Worm (Caenorhabditis elegans) whole organism, L4 larva: ENCODE measurements around the gene C02G6.2.
A peak's percentile ranks its signal among the peaks of the same experiment; 100 is the strongest.

Experiments
- D1046.2 ChIP-seq: fragments of 200-800 bp; sonication (Bioruptor generic); IDR thresholded peaks from 2 replicates; pipeline ENCODE4 v1.3.6; 2022; ENCODE audit warnings: missing genetic modification characterization, missing compliant biosample characterization
- F37D6.2 ChIP-seq: sonication (generic microtip); optimal IDR thresholded peaks from 2 replicates; lab custom pipeline; 2016; ENCODE audit warnings: mild to moderate bottlenecking, missing genetic modification characterization, missing compliant biosample characterization
- R02D3.7 ChIP-seq: fragments of 150-350 bp; sonication (generic microtip); optimal IDR thresholded peaks from 3 replicates; lab custom pipeline; 2014; ENCODE audit warnings: missing biosample characterization, missing genetic modification characterization
- Y105C5A.15 ChIP-seq: fragments of 200-800 bp; sonication (Bioruptor generic); IDR thresholded peaks from 2 replicates; pipeline ENCODE4 v1.3.6; 2022; ENCODE audit warnings: missing genetic modification characterization, missing compliant biosample characterization
- Y48G9A.11 ChIP-seq: fragments of 200-800 bp; sonication (Bioruptor generic); IDR thresholded peaks from 2 replicates; pipeline ENCODE4 v1.3.6; 2022; ENCODE audit warnings: missing genetic modification reagents, missing genetic modification characterization, missing compliant biosample characterization
- ZK337.2 ChIP-seq: fragments of 200-800 bp; sonication (Bioruptor generic); IDR thresholded peaks from 2 replicates; pipeline ENCODE4 v1.3.6; 2022; ENCODE audit warnings: missing genetic modification reagents, missing genetic modification characterization, missing compliant biosample characterization
- aha-1 ChIP-seq: fragments of 150-350 bp; peaks from one replicate; lab custom pipeline; 2014; ENCODE audit warnings: missing biosample characterization, missing genetic modification characterization
- arid-1 ChIP-seq: fragments of 200-800 bp; sonication (Bioruptor generic); conservative IDR thresholded peaks from 2 replicates; pipeline ENCODE4 v1.3.6; 2022; ENCODE audit warnings: missing genetic modification reagents, missing genetic modification characterization, missing compliant biosample characterization
- ceh-44 ChIP-seq: fragments of 200-800 bp; sonication (Bioruptor generic); IDR thresholded peaks from 2 replicates; pipeline ENCODE4 v1.3.6; 2022; ENCODE audit warnings: missing genetic modification reagents, missing genetic modification characterization, missing compliant biosample characterization
- ceh-62 ChIP-seq: sonication (generic microtip); optimal IDR thresholded peaks from 2 replicates; lab custom pipeline; 2017; ENCODE audit warnings: missing biosample characterization, missing genetic modification characterization
- cey-2 ChIP-seq: sonication (generic microtip); optimal IDR thresholded peaks from 3 replicates; lab custom pipeline; 2017; ENCODE audit warnings: missing genetic modification characterization, mild to moderate bottlenecking, missing compliant biosample characterization, antibody characterized with exemption, borderline replicate concordance; ENCODE audit not compliant: insufficient read depth
- daf-12 ChIP-seq: fragments of 150-350 bp; optimal IDR thresholded peaks from 2 replicates; lab custom pipeline; 2014; ENCODE audit warnings: missing biosample characterization, missing genetic modification reagents, missing genetic modification characterization
- dmd-6 ChIP-seq: fragments of 200-800 bp; sonication (Bioruptor generic); IDR thresholded peaks from 2 replicates; pipeline ENCODE4 v1.3.6; 2022; ENCODE audit warnings: missing genetic modification reagents, missing genetic modification characterization, missing compliant biosample characterization
- dmd-9 ChIP-seq: fragments of 200-800 bp; sonication (Bioruptor generic); IDR thresholded peaks from 2 replicates; pipeline ENCODE4 v1.3.6; 2022; ENCODE audit warnings: missing genetic modification reagents, missing genetic modification characterization, missing compliant biosample characterization
- egl-27 ChIP-seq: sonication (generic microtip); optimal IDR thresholded peaks from 3 replicates; lab custom pipeline; 2017; ENCODE audit warnings: missing biosample characterization, missing genetic modification reagents, missing genetic modification characterization
- egl-43 ChIP-seq: fragments of 200-800 bp; sonication (Bioruptor generic); IDR thresholded peaks from 2 replicates; pipeline ENCODE4 v1.3.6; 2022; ENCODE audit warnings: missing genetic modification reagents, missing genetic modification characterization, missing compliant biosample characterization
- gei-8 ChIP-seq: fragments of 200-800 bp; sonication (Bioruptor generic); optimal IDR thresholded peaks from 2 replicates; lab custom pipeline; 2018; ENCODE audit warnings: mild to moderate bottlenecking, missing genetic modification characterization, missing compliant biosample characterization
- hlh-11 ChIP-seq: fragments of 200-800 bp; sonication (Bioruptor generic); optimal IDR thresholded peaks from 2 replicates; lab custom pipeline; 2018; ENCODE audit warnings: mild to moderate bottlenecking, missing genetic modification characterization, missing compliant biosample characterization
- hmg-1.1 ChIP-seq: fragments of 200-800 bp; sonication (Bioruptor generic); IDR thresholded peaks from 2 replicates; pipeline ENCODE4 v1.3.6; 2022; ENCODE audit warnings: missing genetic modification reagents, missing genetic modification characterization, missing compliant biosample characterization
- lim-7 ChIP-seq: fragments of 200-800 bp; sonication (Bioruptor generic); IDR thresholded peaks from 2 replicates; pipeline ENCODE4 v1.3.6; 2022; ENCODE audit warnings: missing genetic modification characterization, missing compliant biosample characterization
- lin-1 ChIP-seq: fragments of 200-800 bp; sonication (Bioruptor generic); IDR thresholded peaks from 2 replicates; pipeline ENCODE4 v1.3.6; 2022; ENCODE audit warnings: missing genetic modification reagents, missing genetic modification characterization, missing compliant biosample characterization
- lin-13 ChIP-seq: fragments of 150-350 bp; optimal IDR thresholded peaks from 2 replicates; lab custom pipeline; 2014; ENCODE audit warnings: missing biosample characterization, missing genetic modification reagents, missing genetic modification characterization
- lin-15B ChIP-seq: fragments of 150-350 bp; sonication (generic microtip); optimal IDR thresholded peaks from 3 replicates; lab custom pipeline; 2014; ENCODE audit warnings: missing biosample characterization, missing genetic modification characterization
- lin-29 ChIP-seq: fragments of 200-800 bp; sonication (Bioruptor generic); IDR thresholded peaks from 2 replicates; pipeline ENCODE4 v1.3.6; 2022; ENCODE audit warnings: missing genetic modification reagents, missing genetic modification characterization, missing compliant biosample characterization
- lir-3 ChIP-seq: sonication (generic microtip); optimal IDR thresholded peaks from 2 replicates; lab custom pipeline; 2016; ENCODE audit warnings: mild to moderate bottlenecking, missing genetic modification characterization, missing compliant biosample characterization
- madf-5 ChIP-seq, 2 experiments: fragments of 200-800 bp; sonication (Bioruptor generic); IDR thresholded peaks; 2 replicates each; pipeline ENCODE4 v1.3.6; 2022; ENCODE audit warnings: missing compliant biosample characterization in 2 of 2, missing genetic modification characterization in 2 of 2
- madf-9 ChIP-seq: fragments of 200-800 bp; sonication (Bioruptor generic); conservative IDR thresholded peaks from 2 replicates; pipeline ENCODE4 v1.3.6; 2022; ENCODE audit warnings: missing genetic modification reagents, missing genetic modification characterization, missing compliant biosample characterization
- mdt-29 ChIP-seq: fragments of 200-800 bp; sonication (Bioruptor generic); IDR thresholded peaks from 2 replicates; pipeline ENCODE4 v1.3.6; 2022; ENCODE audit warnings: missing genetic modification reagents, missing genetic modification characterization, missing compliant biosample characterization
- mep-1 ChIP-seq: fragments of 150-350 bp; sonication (generic microtip); optimal IDR thresholded peaks from 3 replicates; lab custom pipeline; 2014; ENCODE audit warnings: missing biosample characterization, missing genetic modification characterization
- mes-2 ChIP-seq: sonication (generic microtip); optimal IDR thresholded peaks from 2 replicates; lab custom pipeline; 2016; ENCODE audit warnings: missing genotype, mild to moderate bottlenecking, missing genetic modification characterization, missing compliant biosample characterization; ENCODE audit not compliant: poor library complexity, severe bottlenecking
- mxl-2 ChIP-seq: fragments of 200-800 bp; sonication (Bioruptor generic); conservative IDR thresholded peaks from 2 replicates; pipeline ENCODE4 v1.3.6; 2022; ENCODE audit warnings: missing genetic modification reagents, missing genetic modification characterization, missing compliant biosample characterization
- nhr-10 ChIP-seq: fragments of 150-350 bp; optimal IDR thresholded peaks from 2 replicates; lab custom pipeline; 2014; ENCODE audit warnings: missing biosample characterization, missing genetic modification characterization
- nhr-11 ChIP-seq: fragments of 150-350 bp; optimal IDR thresholded peaks from 2 replicates; lab custom pipeline; 2014; ENCODE audit warnings: missing biosample characterization, missing genetic modification characterization
- nhr-6 ChIP-seq: fragments of 150-350 bp; optimal IDR thresholded peaks from 2 replicates; lab custom pipeline; 2014; ENCODE audit warnings: missing biosample characterization, missing genetic modification characterization
- pha-4 ChIP-seq, 2 experiments: fragments of 150-350 bp in 1 of 2; fragments of 200-800 bp in 1 of 2; sonication (Bioruptor generic) in 1 of 2; IDR thresholded peaks in 1 of 2; optimal IDR thresholded peaks in 1 of 2; 2 replicates each; pipeline versions ENCODE4 v1.3.6 to Lab custom; 2014 to 2022; ENCODE audit warnings: missing genetic modification characterization in 2 of 2, missing genetic modification reagents in 2 of 2, missing biosample characterization in 1 of 2, missing compliant biosample characterization in 1 of 2
- pqm-1 ChIP-seq: sonication (generic microtip); optimal IDR thresholded peaks from 2 replicates; lab custom pipeline; 2017; ENCODE audit warnings: missing biosample characterization, missing genetic modification characterization
- snpc-1.2 ChIP-seq: fragments of 200-800 bp; sonication (Bioruptor generic); IDR thresholded peaks from 2 replicates; pipeline ENCODE4 v1.3.6; 2022; ENCODE audit warnings: missing genetic modification reagents, missing genetic modification characterization, missing compliant biosample characterization
- spr-1 ChIP-seq: sonication (generic microtip); optimal IDR thresholded peaks from 2 replicates; lab custom pipeline; 2016; ENCODE audit warnings: mild to moderate bottlenecking, missing genetic modification characterization, missing compliant biosample characterization
- spr-3 ChIP-seq: fragments of 200-800 bp; sonication (Bioruptor generic); optimal IDR thresholded peaks from 2 replicates; lab custom pipeline; 2018; ENCODE audit warnings: mild to moderate bottlenecking, missing genetic modification characterization, missing compliant biosample characterization
- tag-97 ChIP-seq: fragments of 200-800 bp; sonication (Bioruptor generic); IDR thresholded peaks from 2 replicates; pipeline ENCODE4 v1.3.6; 2022; ENCODE audit warnings: missing genetic modification characterization, missing compliant biosample characterization
- tra-1 ChIP-seq: fragments of 200-800 bp; sonication (Bioruptor generic); IDR thresholded peaks from 2 replicates; pipeline ENCODE4 v1.3.6; 2022; ENCODE audit warnings: missing genetic modification reagents, missing genetic modification characterization, missing compliant biosample characterization
- unc-62 ChIP-seq, 3 experiments: fragments of 150-350 bp in 1 of 3; sonication (generic microtip); optimal IDR thresholded peaks in 2 of 3; peaks in 1 of 3; 1 replicate in 1 of 3; 2 replicates in 2 of 3; lab custom pipeline; 2014 to 2017; ENCODE audit warnings: missing biosample characterization in 3 of 3, missing genetic modification characterization in 3 of 3, missing genetic modification reagents in 3 of 3, missing genotype in 1 of 3
- zfp-2 ChIP-seq: sonication (generic microtip); optimal IDR thresholded peaks from 2 replicates; lab custom pipeline; 2016; ENCODE audit warnings: mild to moderate bottlenecking, missing genetic modification characterization, missing compliant biosample characterization
- zfp-3 ChIP-seq: fragments of 200-800 bp; sonication (Bioruptor generic); conservative IDR thresholded peaks from 2 replicates; pipeline ENCODE4 v1.3.6; 2022; ENCODE audit warnings: missing genetic modification reagents, missing genetic modification characterization, missing compliant biosample characterization

The C02G6.2 gene

ce11 chrV:5832799-5833198 lies 39.1 kb upstream of the C02G6.2 start (continued):
- TF ChIP-seq tra-1 (GFP tag; lab: Robert Waterston, UW) (peak; percentile 19; the same call in 1 of the 2 replicates), zfp-2 (tag; lab: Kevin White, UChicago) (no peak), aha-1 (tag; lab: Kevin White, UChicago) (peak; percentile 99), hlh-11 (peak; percentile 78), cey-2 (tag; lab: Kevin White, UChicago) (peak; percentile 77), dmd-6 (GFP tag; lab: Robert Waterston, UW) (peak; percentile 20; the same call in 1 of the 2 replicates), R02D3.7 (tag; lab: Kevin White, UChicago) (no peak), lin-1 (GFP tag; lab: Robert Waterston, UW) (no peak), spr-1 (tag; lab: Kevin White, UChicago) (no peak)

- TF ChIP-seq pqm-1 (tag; lab: Kevin White, UChicago) (no peak), madf-9 (no peak), egl-27 (no peak), ceh-62 (tag; lab: Kevin White, UChicago) (no peak), ceh-44 (no peak), D1046.2 (GFP tag; lab: Robert Waterston, UW) (no peak), nhr-6 (no peak), unc-62 (GFP tag; optimal IDR thresholded peaks at IDR 0.05 in 1 of 2; lab: Kevin White, UChicago) (no peak), unc-62 (tag; optimal IDR thresholded peaks at IDR 0.05; lab: Kevin White, UChicago) (no peak), hmg-1.1 (GFP tag; lab: Robert Waterston, UW) (no peak), daf-12 (tag; lab: Kevin White, UChicago) (no peak), tra-1 (GFP tag; lab: Robert Waterston, UW) (no peak), arid-1 (no peak), aha-1 (tag; lab: Kevin White, UChicago) (no peak), lin-1 (GFP tag; lab: Robert Waterston, UW) (no peak), mxl-2 (GFP tag; lab: Robert Waterston, UW) (no peak), mes-2 (tag; lab: Kevin White, UChicago) (no peak), R02D3.7 (tag; lab: Kevin White, UChicago) (no peak)
These were observed 38.3 kb upstream of the C02G6.2 start, which contains the start of gene srh-76 for ce11 chrV:5833531-5833930. TSS of gene srh-76 (plus strand) at chrV:5833831.

ce11 chrV:5835397-5835796 lies 36.5 kb upstream of the C02G6.2 start:
- TF ChIP-seq mep-1 (no peak), F37D6.2 (tag; lab: Kevin White, UChicago) (no peak), nhr-10 (no peak), snpc-1.2 (no peak), lin-13 (GFP tag; lab: Kevin White, UChicago) (peak; percentile 23), lir-3 (no peak), ceh-44 (no peak), zfp-3 (GFP tag; lab: Robert Waterston, UW) (peak; percentile 93), madf-5 (GFP tag; IDR thresholded peaks at IDR 0.05; lab: Robert Waterston, UW) (0 out of 4 replicates have a peak, but pooled peaks of 1 of the 2 experiments have one; percentile 1)

- TF ChIP-seq lim-7 (GFP tag; lab: Robert Waterston, UW) (no peak), mes-2 (tag; lab: Kevin White, UChicago) (no peak), mdt-29 (GFP tag; lab: Robert Waterston, UW) (0 out of 2 replicates have a peak, but pooled peaks have one; percentile 5), ZK337.2 (no peak), madf-5 (GFP tag; IDR thresholded peaks at IDR 0.05; lab: Robert Waterston, UW) (peak in 1 of 2 experiments; percentile 50; a peak in 1 of 4 replicates), tag-97 (GFP tag; lab: Robert Waterston, UW) (no peak), lin-15B (tag; lab: Kevin White, UChicago) (no peak), cey-2 (tag; lab: Kevin White, UChicago) (no peak), Y105C5A.15 (no peak), pha-4 (GFP tag; IDR thresholded peaks at IDR 0.05; lab: Robert Waterston, UW) (0 out of 2 replicates have a peak, but pooled peaks have one; percentile 10), pha-4 (tag; optimal IDR thresholded peaks at IDR 0.05; lab: Kevin White, UChicago) (no peak), egl-43 (GFP tag; lab: Robert Waterston, UW) (0 out of 2 replicates have a peak, but pooled peaks have one; percentile 41), gei-8 (GFP tag; lab: Kevin White, UChicago) (peak; percentile 17), Y48G9A.11 (GFP tag; lab: Robert Waterston, UW) (0 out of 2 replicates have a peak, but pooled peaks have one; percentile 23), dmd-9 (GFP tag; lab: Robert Waterston, UW) (no peak), lin-29 (GFP tag; lab: Robert Waterston, UW) (0 out of 2 replicates have a peak, but pooled peaks have one; percentile 7), spr-3 (peak; percentile 1), nhr-11 (tag; lab: Kevin White, UChicago) (no peak)
These were observed 35.8 kb upstream of the C02G6.2 start for ce11 chrV:5835979-5836615.
